Fruit fly (Drosophila melanogaster) whole organism: Measurements from ENCODE around the gene Son.

Experiments
- CG8478 ChIP-seq: fragments of >200 bp; optimal IDR thresholded peaks from 2 replicates; lab custom pipeline; 2018; ENCODE audit warnings: inconsistent platforms
- Dll ChIP-seq: fragments of >200 bp; optimal IDR thresholded peaks from 2 replicates; lab custom pipeline; 2017
- EcR ChIP-seq, 2 experiments: fragments of >200 bp; optimal IDR thresholded peaks; 2 replicates each; lab custom pipeline; 2017; ENCODE audit warnings: missing biosample characterization in 2 of 2, missing genetic modification characterization in 2 of 2, missing genetic modification reagents in 2 of 2
- pan ChIP-seq: fragments of >200 bp; optimal IDR thresholded peaks from 2 replicates; lab custom pipeline; 2017
- psq ChIP-seq: fragments of >200 bp; optimal IDR thresholded peaks from 2 replicates; lab custom pipeline; 2017
- usp ChIP-seq: fragments of >200 bp; optimal IDR thresholded peaks from 2 replicates; lab custom pipeline; 2017; ENCODE audit warnings: missing biosample characterization, missing genetic modification characterization, mixed read lengths

Son gene

dm6 chr3R:9577382-9578137 lies at the start of gene Son, which contains the start of gene Kap-alpha3:
Gene Son, plus strand, starts transcription at chr3R:9578042.
Gene Kap-alpha3, minus strand, starts transcription at chr3R:9577733.
- TF ChIP-seq psq (lab: Kevin White, UChicago) (no peak), CG8478 (lab: Kevin White, UChicago) (no peak), pan (lab: Kevin White, UChicago) (no peak), EcR (GFP tag; optimal IDR thresholded peaks at IDR 0.05; lab: Kevin White, UChicago) (no peak), usp (no peak), Dll (lab: Kevin White, UChicago) (no peak)

- no peak for TF ChIP-seq psq (lab: Kevin White, UChicago)
- TF ChIP-seq pan (lab: Kevin White, UChicago) = no peak
- no peak for TF ChIP-seq EcR (GFP tag; optimal IDR thresholded peaks at IDR 0.05; lab: Kevin White, UChicago)
- no peak for TF ChIP-seq Dll (lab: Kevin White, UChicago)
- no peak for TF ChIP-seq CG8478 (lab: Kevin White, UChicago)
- no peak for TF ChIP-seq usp
Observed at dm6 chr3R:9529387-9529897, 48.4 kb upstream of the Son start.

dm6 chr3R:9529913-9530312 lies 47.9 kb upstream of the Son start:
- TF ChIP-seq pan (lab: Kevin White, UChicago) = no peak
- TF ChIP-seq CG8478 (lab: Kevin White, UChicago) = no peak
- no peak for TF ChIP-seq EcR (GFP tag; optimal IDR thresholded peaks at IDR 0.05; lab: Kevin White, UChicago)
- no peak for TF ChIP-seq psq (lab: Kevin White, UChicago)
- no peak for TF ChIP-seq Dll (lab: Kevin White, UChicago)

DNA sequence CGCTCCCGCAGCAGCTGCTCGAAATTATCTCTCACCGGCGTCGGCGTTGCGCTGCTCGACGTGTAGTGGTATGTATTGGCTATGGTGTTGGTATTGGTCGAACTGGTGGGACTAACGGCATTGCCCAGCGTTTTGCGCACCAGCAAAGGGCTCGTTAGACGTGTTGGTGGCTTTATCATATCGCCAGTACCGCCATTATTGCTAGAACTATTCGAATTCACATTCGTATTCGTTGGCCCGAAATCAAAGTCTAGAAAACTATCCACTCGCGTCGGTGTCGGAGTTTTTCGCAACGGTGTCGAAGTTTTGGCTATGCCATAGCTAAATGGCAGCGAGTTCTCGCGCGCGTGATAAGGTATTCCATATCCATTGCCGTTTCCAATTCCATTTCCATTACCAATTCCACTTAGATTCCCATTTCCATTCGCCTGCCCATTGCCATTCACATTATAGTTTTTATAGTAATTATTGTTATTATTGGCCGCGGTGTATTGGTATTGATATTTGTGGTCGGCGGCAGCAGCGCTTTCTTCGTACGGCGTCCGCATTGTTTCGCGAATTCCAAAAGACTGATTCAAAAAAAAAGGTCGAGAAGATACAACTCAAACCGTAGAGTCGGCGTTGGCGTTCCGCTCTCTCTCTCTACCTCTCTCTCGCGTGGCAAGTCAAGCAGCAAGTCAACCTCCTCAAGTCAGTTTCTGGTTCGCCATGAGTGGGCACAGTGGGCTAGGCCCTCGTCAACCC lies 45.2 kb upstream of the Son start, which contains the start of gene by:
TSS of gene by (minus strand) at position 575 of the 744 bp plus-strand sequence.
- TF ChIP-seq EcR (GFP tag; optimal IDR thresholded peaks at IDR 0.05; lab: Kevin White, UChicago) (no peak), Dll (lab: Kevin White, UChicago) (peak; percentile 73)

- TF ChIP-seq psq (lab: Kevin White, UChicago) (no peak), usp (no peak), Dll (lab: Kevin White, UChicago) (peak; percentile 91)
Observed at dm6 chr3R:9533181-9534124, 44.4 kb upstream of the Son start.

DNA sequence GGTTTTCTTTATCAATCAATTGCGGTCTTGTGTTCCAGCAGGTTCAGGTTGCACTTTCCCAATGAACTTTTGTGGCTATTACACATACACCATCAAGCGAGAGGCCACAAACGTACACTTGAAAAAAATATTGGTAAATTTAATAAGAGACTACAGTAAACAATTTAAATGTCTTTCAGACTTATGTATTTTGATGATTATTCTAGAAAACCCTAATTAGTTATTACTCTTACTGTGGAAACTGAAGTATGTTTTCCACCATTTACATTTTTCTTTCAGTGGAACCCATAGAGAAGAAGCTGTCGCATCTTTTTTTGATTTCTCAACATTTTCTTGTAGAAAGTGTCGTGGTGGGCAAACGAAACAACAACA lies 43.7 kb upstream of the Son start:
- no peak for TF ChIP-seq usp
- no peak for TF ChIP-seq EcR (GFP tag; optimal IDR thresholded peaks at IDR 0.05; lab: Kevin White, UChicago)
- TF ChIP-seq CG8478 (lab: Kevin White, UChicago) = no peak
- TF ChIP-seq Dll (lab: Kevin White, UChicago) = no peak
- no peak for TF ChIP-seq pan (lab: Kevin White, UChicago)
- TF ChIP-seq psq (lab: Kevin White, UChicago) = no peak

DNA sequence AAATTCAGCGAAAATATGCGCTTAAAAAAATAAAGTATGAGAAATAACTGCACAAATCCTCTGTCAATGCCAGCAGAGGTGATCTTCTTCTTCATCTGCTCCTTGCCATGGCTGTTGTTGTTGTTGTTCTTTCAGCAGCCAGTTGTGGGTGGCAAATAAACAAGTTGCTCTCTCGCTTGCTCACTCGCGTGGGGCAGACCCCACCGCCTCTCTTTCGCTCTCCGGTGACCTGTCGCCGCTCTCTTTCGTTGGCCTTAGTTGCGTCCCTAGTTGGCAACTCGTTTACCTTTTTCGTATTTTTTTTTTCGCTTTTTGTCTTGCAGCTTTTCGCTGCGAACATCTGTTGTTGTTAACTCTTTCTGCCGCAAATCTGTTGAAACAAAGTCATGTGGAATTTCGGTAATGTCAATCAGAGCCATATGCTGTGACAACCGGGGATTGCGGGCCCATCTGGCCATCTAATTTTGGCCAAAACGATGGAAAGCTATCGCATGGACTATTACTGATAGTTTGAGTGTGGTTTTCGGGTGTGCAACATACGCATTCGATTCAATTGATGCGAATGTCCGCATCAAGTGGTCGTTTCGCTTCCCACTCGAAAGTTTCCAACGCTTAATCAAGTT lies 43.1 kb upstream of the Son start:
- no peak for TF ChIP-seq usp
- TF ChIP-seq Dll (lab: Kevin White, UChicago) = no peak
- no peak for TF ChIP-seq CG8478 (lab: Kevin White, UChicago)
- TF ChIP-seq pan (lab: Kevin White, UChicago) = no peak
- no peak for TF ChIP-seq EcR (GFP tag; optimal IDR thresholded peaks at IDR 0.05; lab: Kevin White, UChicago)
- no peak for TF ChIP-seq psq (lab: Kevin White, UChicago)

- no peak for TF ChIP-seq CG8478 (lab: Kevin White, UChicago)
- TF ChIP-seq pan (lab: Kevin White, UChicago) = no peak
- TF ChIP-seq usp = no peak
- no peak for TF ChIP-seq psq (lab: Kevin White, UChicago)
- no peak for TF ChIP-seq EcR (GFP tag; optimal IDR thresholded peaks at IDR 0.05; lab: Kevin White, UChicago)
- TF ChIP-seq Dll (lab: Kevin White, UChicago) = no peak
Observed at dm6 chr3R:9543495-9544180, 34.2 kb upstream of the Son start.

DNA sequence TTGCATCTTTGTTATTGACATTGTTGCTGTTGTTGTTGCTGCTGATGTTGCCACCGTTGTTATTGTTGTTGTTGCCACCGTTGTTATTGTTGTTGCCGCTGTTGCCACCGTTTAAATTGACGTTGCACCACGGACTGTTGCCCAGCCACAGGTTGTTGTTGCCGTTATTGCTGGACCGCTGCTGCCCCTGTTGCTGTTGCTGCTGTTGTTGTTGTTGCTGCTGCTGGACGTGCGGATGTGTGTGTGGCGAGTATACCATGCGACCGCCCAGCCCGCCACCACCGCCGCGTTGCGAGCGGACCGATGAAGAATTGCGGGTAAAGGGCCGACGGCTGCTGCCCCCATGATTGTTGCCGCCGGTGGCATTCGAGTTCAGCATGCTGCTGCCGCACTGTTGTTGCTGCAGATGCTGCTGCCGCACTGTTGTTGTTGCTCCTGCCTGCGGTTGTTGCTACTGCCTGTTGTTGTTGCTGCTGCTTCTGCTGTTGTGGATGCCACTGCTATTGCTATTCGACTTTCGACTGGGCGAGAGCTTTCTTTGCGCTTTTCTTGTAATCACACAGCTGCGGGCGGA lies 30.9 kb upstream of the Son start:
- TF ChIP-seq CG8478 (lab: Kevin White, UChicago) = no peak

DNA sequence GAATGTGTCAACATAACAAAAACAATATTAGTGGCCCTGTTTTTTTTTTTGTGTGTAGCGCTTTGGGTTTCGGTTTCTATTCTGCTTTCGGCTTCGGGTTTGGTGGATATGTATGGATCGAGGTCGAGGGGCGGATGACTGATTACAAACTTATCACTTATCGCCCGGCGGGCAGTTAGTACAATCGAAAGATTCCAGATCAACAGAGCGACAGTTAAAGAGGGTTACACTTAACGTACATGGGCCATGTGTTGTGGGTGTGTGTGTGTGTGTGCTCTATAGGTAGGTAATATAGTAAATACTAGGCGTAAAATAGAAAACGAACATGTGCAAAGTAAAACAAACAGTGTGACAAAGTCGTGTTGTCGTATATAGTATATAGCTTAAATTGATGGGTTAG lies 29.1 kb upstream of the Son start:
- TF ChIP-seq usp = no peak
- no peak for TF ChIP-seq CG8478 (lab: Kevin White, UChicago)
- TF ChIP-seq EcR (GFP tag; optimal IDR thresholded peaks at IDR 0.05; lab: Kevin White, UChicago) = no peak
- TF ChIP-seq psq (lab: Kevin White, UChicago) = no peak
- TF ChIP-seq Dll (lab: Kevin White, UChicago) = no peak
- no peak for TF ChIP-seq pan (lab: Kevin White, UChicago)
